Fruit fly (Drosophila melanogaster): ENCODE results near the gene CG16711.

The CG16711 gene

dm6 chr3L:9729795-9730421 is 25.8 kb downstream of the CG16711 start, which contains the start of gene ATPsynB (continued):
- TF ChIP-seq dati (GFP tag; IDR thresholded peaks at IDR 0.05) (no peak), CG10462 (GFP tag; optimal IDR thresholded peaks at IDR 0.05) (no peak), CG14441 (GFP tag; IDR thresholded peaks at IDR 0.05) (no peak), chm (GFP tag; IDR thresholded peaks at IDR 0.05) (no peak), Camta (GFP tag; optimal IDR thresholded peaks at IDR 0.05) (no peak), kni (GFP tag; optimal IDR thresholded peaks at IDR 0.05) (no peak), CG7271 (tag; optimal IDR thresholded peaks at IDR 0.05) (no peak), CG4424 (GFP tag; optimal IDR thresholded peaks at IDR 0.05) (peak; percentile 54), Hsf (GFP tag; optimal IDR thresholded peaks at IDR 0.05) (no peak), gcm2 (GFP tag; optimal IDR thresholded peaks at IDR 0.05) (no peak), yki (optimal IDR thresholded peaks at IDR 0.05) (no peak), ERR (GFP tag; optimal IDR thresholded peaks at IDR 0.05) (no peak), BEAF-32 (GFP tag; optimal IDR thresholded peaks at IDR 0.05) (peak; percentile 39), Side (GFP tag; optimal IDR thresholded peaks at IDR 0.05) (no peak), ham (GFP tag; IDR thresholded peaks at IDR 0.05) (no peak), CG1602 (GFP tag; optimal IDR thresholded peaks at IDR 0.05) (no peak), bbx (GFP tag; IDR thresholded peaks at IDR 0.05; ENCODE audit: partially characterized antibody) (peak; percentile 50; the same call in 1 of the 2 replicates), H15 (GFP tag; IDR thresholded peaks at IDR 0.05) (no peak), CG13296 (GFP tag; optimal IDR thresholded peaks at IDR 0.05) (no peak), BtbVII (GFP tag; optimal IDR thresholded peaks at IDR 0.05) (no peak), CG3065 (GFP tag; optimal IDR thresholded peaks at IDR 0.05) (no peak), CG9876 (GFP tag; optimal IDR thresholded peaks at IDR 0.05) (no peak), mld (GFP tag; IDR thresholded peaks at IDR 0.05; ENCODE audit: partially characterized antibody) (no peak), aop (GFP tag; IDR thresholded peaks at IDR 0.05) (no peak), Gug (GFP tag; IDR thresholded peaks at IDR 0.05) (no peak; the same call in 3 of the 4 replicates), CG14860 (GFP tag; IDR thresholded peaks at IDR 0.05; ENCODE audit: partially characterized antibody) (no peak), nerfin-1 (tag; optimal IDR thresholded peaks at IDR 0.05) (no peak), CG3838 (GFP tag; optimal IDR thresholded peaks at IDR 0.05) (no peak), Kr (GFP tag; optimal IDR thresholded peaks at IDR 0.05) (no peak), CG1233 (GFP tag; optimal IDR thresholded peaks at IDR 0.05) (no peak), dm (GFP tag; optimal IDR thresholded peaks at IDR 0.05) (no peak), repo (GFP tag; optimal IDR thresholded peaks at IDR 0.05) (no peak), tgo (GFP tag; IDR thresholded peaks at IDR 0.05) (no peak; the same call in 2 of the 3 replicates), Sox100B (GFP tag; optimal IDR thresholded peaks at IDR 0.05) (no peak), CG4617 (GFP tag; optimal IDR thresholded peaks at IDR 0.05; ENCODE audit: borderline replicate concordance) (peak; percentile 96), Blimp-1 (GFP tag; optimal IDR thresholded peaks at IDR 0.05) (no peak), zfh1 (GFP tag; IDR thresholded peaks at IDR 0.05) (no peak), Hr78 (GFP tag; optimal IDR thresholded peaks at IDR 0.05) (no peak), TFAM (GFP tag; optimal IDR thresholded peaks at IDR 0.05) (no peak), row (GFP tag; IDR thresholded peaks at IDR 0.05) (peak; percentile 24; the same call in 1 of the 3 replicates), onecut (GFP tag; IDR thresholded peaks at IDR 0.05) (no peak; the same call in 1 of the 2 replicates), CG17328 (GFP tag; IDR thresholded peaks at IDR 0.05) (no peak), CG32772 (GFP tag; IDR thresholded peaks at IDR 0.05) (no peak), lov (optimal IDR thresholded peaks at IDR 0.05) (no peak), lov (GFP tag; IDR thresholded peaks at IDR 0.05) (no peak), zf30C (GFP tag; optimal IDR thresholded peaks at IDR 0.05) (no peak), sc (optimal IDR thresholded peaks at IDR 0.05) (no peak), sc (GFP tag; optimal IDR thresholded peaks at IDR 0.05) (no peak), sisA (GFP tag; IDR thresholded peaks at IDR 0.05) (no peak), CG3726 (GFP tag; IDR thresholded peaks at IDR 0.05) (no peak), CG18599 (GFP tag; optimal IDR thresholded peaks at IDR 0.05) (no peak), Lpt (GFP tag; optimal IDR thresholded peaks at IDR 0.05) (no peak)

Data from whole organism, embryonic.